Fruit fly (Drosophila melanogaster) whole organism, embryonic: Measurements from ENCODE around the gene CG15043.

Source experiments
- Awh ChIP-seq: fragments of 200-800 bp; sonication (Bioruptor generic); IDR thresholded peaks from 2 replicates; pipeline ENCODE4, ENCODE4 v1.3.6; 2022; ENCODE audit warnings: missing biosample characterization, missing genetic modification characterization
- Blimp-1 ChIP-seq: fragments of 200-800 bp; sonication (Bioruptor generic); optimal IDR thresholded peaks from 3 replicates; lab custom pipeline; 2018; ENCODE audit warnings: missing biosample characterization, missing genetic modification characterization, mild to moderate bottlenecking, moderate library complexity, missing genetic modification reagents
- C15 ChIP-seq: fragments of 200-800 bp; sonication (Bioruptor generic); IDR thresholded peaks from 3 replicates; pipeline ENCODE4 v1.3.6; 2022; ENCODE audit warnings: missing biosample characterization, missing genetic modification characterization
- CG10321 ChIP-seq: fragments of 200-800 bp; sonication (Bioruptor generic); IDR thresholded peaks from 2 replicates; pipeline ENCODE4 v1.3.6; 2022; ENCODE audit warnings: missing biosample characterization, missing genetic modification characterization
- CG10565 ChIP-seq: fragments of 200-800 bp; sonication (Bioruptor generic); optimal IDR thresholded peaks from 3 replicates; lab custom pipeline; 2016; ENCODE audit warnings: missing biosample characterization, mild to moderate bottlenecking, missing genetic modification characterization
- CG11247 ChIP-seq: fragments of 200-800 bp; sonication (Bioruptor generic); IDR thresholded peaks from 2 replicates; pipeline ENCODE4 v1.3.6; 2022; ENCODE audit warnings: missing biosample characterization, missing genetic modification characterization
- CG11696 ChIP-seq: fragments of 200-800 bp; sonication (Bioruptor generic); IDR thresholded peaks from 2 replicates; pipeline ENCODE4 v1.3.6; 2022; ENCODE audit warnings: missing biosample characterization, missing genetic modification characterization
- CG14050 ChIP-seq: fragments of 200-800 bp; sonication (Bioruptor generic); IDR thresholded peaks from 3 replicates; pipeline ENCODE4 v1.3.6; 2022; ENCODE audit warnings: missing biosample characterization, missing genetic modification characterization
- CG16815 ChIP-seq: fragments of 200-800 bp; sonication (Bioruptor generic); optimal IDR thresholded peaks from 3 replicates; lab custom pipeline; 2017; ENCODE audit warnings: missing biosample characterization, mild to moderate bottlenecking, missing genetic modification characterization
- CG17359 ChIP-seq: fragments of 200-800 bp; sonication (Bioruptor generic); optimal IDR thresholded peaks from 3 replicates; lab custom pipeline; 2018; ENCODE audit warnings: missing biosample characterization, mild to moderate bottlenecking, missing genetic modification characterization, moderate library complexity
- CG18011 ChIP-seq: fragments of 200-800 bp; sonication (Bioruptor generic); optimal IDR thresholded peaks from 2 replicates; lab custom pipeline; 2017; ENCODE audit warnings: missing biosample characterization, missing genetic modification characterization, mild to moderate bottlenecking, moderate library complexity, missing genotype
- CG1832 ChIP-seq: fragments of 200-800 bp; sonication (Bioruptor generic); optimal IDR thresholded peaks from 2 replicates; lab custom pipeline; 2017; ENCODE audit warnings: missing biosample characterization, mild to moderate bottlenecking, missing genetic modification characterization, inconsistent platforms
- CG2199 ChIP-seq: fragments of 200-800 bp; sonication (Bioruptor generic); IDR thresholded peaks from 3 replicates; pipeline ENCODE4 v1.3.6; 2022; ENCODE audit warnings: missing biosample characterization, missing genetic modification characterization
- CG2712 ChIP-seq: fragments of 200-800 bp; optimal IDR thresholded peaks from 3 replicates; lab custom pipeline; 2019; ENCODE audit warnings: missing biosample characterization, mild to moderate bottlenecking, missing genetic modification characterization, moderate library complexity
- CG2875 ChIP-seq: fragments of 200-800 bp; sonication (Bioruptor generic); optimal IDR thresholded peaks from 2 replicates; lab custom pipeline; 2017; ENCODE audit warnings: missing biosample characterization, mild to moderate bottlenecking, missing genetic modification characterization, missing genetic modification reagents
- CG30020 ChIP-seq: fragments of 200-800 bp; optimal IDR thresholded peaks from 2 replicates; lab custom pipeline; 2019; ENCODE audit warnings: missing biosample characterization, mild to moderate bottlenecking, missing genetic modification characterization, moderate library complexity
- CG32767 ChIP-seq: fragments of 200-800 bp; sonication (Bioruptor generic); IDR thresholded peaks from 2 replicates; pipeline ENCODE4 v1.3.6; 2022; ENCODE audit warnings: missing biosample characterization, missing genetic modification characterization
- CG34422 ChIP-seq: fragments of 200-800 bp; sonication (Bioruptor generic); IDR thresholded peaks from 3 replicates; pipeline ENCODE4 v1.3.6; 2022; ENCODE audit warnings: missing biosample characterization, missing genetic modification characterization
- CG4707 ChIP-seq: fragments of 200-800 bp; sonication (Bioruptor generic); optimal IDR thresholded peaks from 2 replicates; lab custom pipeline; 2018; ENCODE audit warnings: missing biosample characterization, mild to moderate bottlenecking, missing genetic modification characterization, moderate library complexity
- CG5180 ChIP-seq: fragments of 200-800 bp; sonication (Bioruptor generic); optimal IDR thresholded peaks from 3 replicates; lab custom pipeline; 2017; ENCODE audit warnings: missing biosample characterization, missing genetic modification characterization, mild to moderate bottlenecking, moderate library complexity, missing genetic modification reagents
- CG6854 ChIP-seq: fragments of 200-800 bp; sonication (Bioruptor generic); optimal IDR thresholded peaks from 3 replicates; lab custom pipeline; 2017; ENCODE audit warnings: missing biosample characterization, mild to moderate bottlenecking, missing genetic modification characterization
- CG7987 ChIP-seq: fragments of 200-800 bp; sonication (Bioruptor generic); optimal IDR thresholded peaks from 2 replicates; lab custom pipeline; 2018; ENCODE audit warnings: missing biosample characterization, mild to moderate bottlenecking, missing genetic modification characterization, moderate library complexity
- D19B ChIP-seq: fragments of 200-800 bp; sonication (Bioruptor generic); optimal IDR thresholded peaks from 2 replicates; lab custom pipeline; 2017; ENCODE audit warnings: missing biosample characterization, mild to moderate bottlenecking, missing genetic modification characterization
- Dip3 ChIP-seq: fragments of 200-800 bp; sonication (Bioruptor generic); optimal IDR thresholded peaks from 3 replicates; lab custom pipeline; 2016; ENCODE audit warnings: missing biosample characterization, missing genetic modification characterization
- Doc2 ChIP-seq: fragments of 200-800 bp; sonication (Bioruptor generic); IDR thresholded peaks from 2 replicates; pipeline ENCODE4 v1.3.6; 2022; ENCODE audit warnings: missing biosample characterization, missing genetic modification characterization
- Elba2 ChIP-seq: fragments of 200-800 bp; sonication (Bioruptor generic); optimal IDR thresholded peaks from 3 replicates; lab custom pipeline; 2016; ENCODE audit warnings: missing biosample characterization, missing genetic modification characterization
- Ets65A ChIP-seq: fragments of 200-800 bp; sonication (Bioruptor generic); peaks from one replicate; lab custom pipeline; 2016; ENCODE audit warnings: missing biosample characterization, missing genetic modification characterization
- HLH54F ChIP-seq: fragments of 200-800 bp; sonication (Bioruptor generic); optimal IDR thresholded peaks from 3 replicates; lab custom pipeline; 2016; ENCODE audit warnings: missing biosample characterization, missing genetic modification characterization
- HmgZ ChIP-seq: fragments of 200-800 bp; sonication (Bioruptor generic); optimal IDR thresholded peaks from 2 replicates; lab custom pipeline; 2018; ENCODE audit warnings: missing biosample characterization, mild to moderate bottlenecking, missing genetic modification characterization
- Meics ChIP-seq: fragments of 200-800 bp; sonication (Bioruptor generic); optimal IDR thresholded peaks from 2 replicates; lab custom pipeline; 2017; ENCODE audit warnings: missing biosample characterization, mild to moderate bottlenecking, missing genetic modification characterization
- NK7.1 ChIP-seq: fragments of 200-800 bp; sonication (Bioruptor generic); optimal IDR thresholded peaks from 3 replicates; lab custom pipeline; 2016; ENCODE audit warnings: missing biosample characterization, missing genetic modification characterization
- Usf ChIP-seq: fragments of 200-800 bp; sonication (Bioruptor generic); optimal IDR thresholded peaks from 2 replicates; lab custom pipeline; 2017; ENCODE audit warnings: missing genotype, missing biosample characterization, missing genetic modification characterization
- bowl ChIP-seq: fragments of 200-800 bp; sonication (Bioruptor generic); IDR thresholded peaks from 2 replicates; pipeline ENCODE4 v1.3.6; 2022; ENCODE audit warnings: missing biosample characterization, missing genetic modification characterization
- dimm ChIP-seq: fragments of 200-800 bp; sonication (Bioruptor generic); IDR thresholded peaks from 2 replicates; pipeline ENCODE4 v1.3.6; 2022; ENCODE audit warnings: missing biosample characterization, missing genetic modification characterization
- eyg ChIP-seq: fragments of 200-800 bp; sonication (Bioruptor generic); optimal IDR thresholded peaks from 3 replicates; lab custom pipeline; 2016; ENCODE audit warnings: missing biosample characterization, missing genetic modification characterization
- fd96Cb ChIP-seq: fragments of 200-800 bp; sonication (Bioruptor generic); optimal IDR thresholded peaks from 2 replicates; lab custom pipeline; 2018; ENCODE audit warnings: missing biosample characterization, mild to moderate bottlenecking, missing genetic modification characterization, moderate library complexity
- ftz-f1 ChIP-seq: fragments of 200-800 bp; sonication (Bioruptor generic); optimal IDR thresholded peaks from 2 replicates; lab custom pipeline; 2016; ENCODE audit warnings: missing biosample characterization, missing genetic modification characterization
- gcm2 ChIP-seq: fragments of 200-800 bp; sonication (Bioruptor generic); optimal IDR thresholded peaks from 2 replicates; lab custom pipeline; 2016; ENCODE audit warnings: missing biosample characterization, missing genetic modification characterization
- hb ChIP-seq: fragments of 200-800 bp; sonication (Bioruptor generic); IDR thresholded peaks from 3 replicates; pipeline ENCODE4 v1.3.6; 2022; ENCODE audit warnings: missing biosample characterization, missing genetic modification characterization; ENCODE audit not compliant: partially characterized antibody
- her ChIP-seq: fragments of 200-800 bp; sonication (Bioruptor generic); optimal IDR thresholded peaks from 2 replicates; lab custom pipeline; 2016; ENCODE audit warnings: missing biosample characterization, missing genetic modification characterization
- klu ChIP-seq: fragments of 200-800 bp; sonication (Bioruptor generic); IDR thresholded peaks from 2 replicates; pipeline ENCODE4 v1.3.6; 2022; ENCODE audit warnings: missing biosample characterization, missing genetic modification characterization
- lilli ChIP-seq: fragments of 200-800 bp; sonication (Bioruptor generic); optimal IDR thresholded peaks from 3 replicates; lab custom pipeline; 2016; ENCODE audit warnings: missing biosample characterization, missing genetic modification characterization
- luna ChIP-seq: fragments of 200-800 bp; sonication (Bioruptor generic); optimal IDR thresholded peaks from 2 replicates; lab custom pipeline; 2016; ENCODE audit warnings: missing biosample characterization, missing genetic modification characterization
- nom ChIP-seq: fragments of 200-800 bp; sonication (Bioruptor generic); optimal IDR thresholded peaks from 2 replicates; lab custom pipeline; 2017; ENCODE audit warnings: missing biosample characterization, missing genetic modification characterization, mild to moderate bottlenecking, moderate library complexity, missing genetic modification reagents
- ranshi ChIP-seq: fragments of 200-800 bp; sonication (Bioruptor generic); IDR thresholded peaks from 2 replicates; pipeline ENCODE4 v1.3.6; 2022; ENCODE audit warnings: missing biosample characterization, missing genetic modification characterization
- sima ChIP-seq: fragments of 200-800 bp; sonication (Bioruptor generic); optimal IDR thresholded peaks from 2 replicates; lab custom pipeline; 2016; ENCODE audit warnings: missing biosample characterization, missing genetic modification characterization
- slbo ChIP-seq: fragments of 200-800 bp; sonication (Bioruptor generic); IDR thresholded peaks from 2 replicates; pipeline ENCODE4 v1.3.6; 2022; ENCODE audit warnings: missing biosample characterization, missing genetic modification characterization
- sr ChIP-seq: fragments of 200-800 bp; sonication (Bioruptor generic); IDR thresholded peaks from 3 replicates; pipeline ENCODE4 v1.3.6; 2022; ENCODE audit warnings: missing biosample characterization, missing genetic modification characterization
- ssp ChIP-seq: fragments of 200-800 bp; sonication (Bioruptor generic); IDR thresholded peaks from 2 replicates; pipeline ENCODE4 v1.3.6; 2022; ENCODE audit warnings: missing biosample characterization, missing genetic modification characterization
- tap ChIP-seq: fragments of 200-800 bp; optimal IDR thresholded peaks from 3 replicates; lab custom pipeline; 2019; ENCODE audit warnings: missing biosample characterization, mild to moderate bottlenecking, missing genetic modification characterization, moderate library complexity
- usp ChIP-seq: fragments of >200 bp; optimal IDR thresholded peaks from 2 replicates; lab custom pipeline; 2017; ENCODE audit warnings: missing biosample characterization, missing genetic modification characterization
- yki ChIP-seq: fragments of >200 bp; optimal IDR thresholded peaks from 3 replicates; lab custom pipeline; 2018

The CG15043 gene

DNA sequence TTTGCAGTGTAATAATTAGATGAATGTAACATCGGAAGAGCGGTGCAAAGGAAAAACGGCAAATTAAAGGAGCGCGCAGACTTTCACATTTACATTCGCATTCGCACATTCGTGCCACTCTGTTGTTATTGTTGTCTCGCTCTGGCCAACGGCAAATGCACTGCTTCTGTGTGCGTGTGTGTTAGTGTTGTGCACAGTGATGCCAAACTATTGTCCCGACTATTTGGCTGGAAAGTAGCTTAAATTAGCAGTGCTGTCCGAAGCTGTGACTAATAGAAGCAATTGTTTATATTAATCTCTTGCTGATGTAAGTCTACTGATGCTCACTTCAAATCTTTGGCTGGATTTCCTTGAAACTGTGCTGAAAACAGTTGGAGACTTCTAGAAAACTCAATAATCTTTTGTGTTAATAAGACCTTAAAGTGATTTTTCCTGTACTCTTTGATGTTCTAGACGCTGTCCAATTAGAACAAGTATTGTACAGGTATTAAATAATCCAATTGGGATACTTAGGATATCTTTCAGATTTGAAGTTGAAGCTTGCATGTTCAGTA lies 22.1 kb upstream of the CG15043 start (continued):
- peak; percentile 45; the same call in 1 of the 2 replicates for TF ChIP-seq slbo
- no peak for TF ChIP-seq CG6854 (GFP tag; lab: Kevin White, UChicago)
- no peak for TF ChIP-seq CG16815 (GFP tag; lab: Kevin White, UChicago)
- TF ChIP-seq Usf (GFP tag; lab: Kevin White, UChicago) = no peak
- no peak for TF ChIP-seq Doc2 (GFP tag; lab: Robert Waterston, UW)
- peak; percentile 31 for TF ChIP-seq CG2712 (tag; lab: Kevin White, UChicago)
- TF ChIP-seq sr = no peak
- TF ChIP-seq Ets65A (GFP tag; lab: Kevin White, UChicago) = peak; percentile 58
- no peak for TF ChIP-seq D19B
- peak; percentile 91 for TF ChIP-seq CG10321 (GFP tag; lab: Robert Waterston, UW)
- TF ChIP-seq yki (lab: Kevin White, UChicago) = no peak
- no peak for TF ChIP-seq CG30020 (tag; lab: Kevin White, UChicago)
- TF ChIP-seq sima (GFP tag; lab: Kevin White, UChicago) = no peak
- no peak for TF ChIP-seq lilli
- TF ChIP-seq CG2875 (GFP tag; lab: Kevin White, UChicago) = no peak
- no peak for TF ChIP-seq eyg (GFP tag; lab: Kevin White, UChicago)
- no peak for TF ChIP-seq ranshi (GFP tag; lab: Robert Waterston, UW)
- no peak for TF ChIP-seq usp (GFP tag; lab: Kevin White, UChicago)
- no peak for TF ChIP-seq NK7.1 (GFP tag; lab: Kevin White, UChicago)
- TF ChIP-seq CG17359 (tag; lab: Kevin White, UChicago) = no peak
- TF ChIP-seq nom (GFP tag; lab: Kevin White, UChicago) = no peak
- no peak for TF ChIP-seq C15
- TF ChIP-seq ftz-f1 (GFP tag; lab: Kevin White, UChicago) = no peak
- no peak for TF ChIP-seq Meics (GFP tag; lab: Kevin White, UChicago)
- TF ChIP-seq CG7987 (GFP tag; lab: Kevin White, UChicago) = no peak
- TF ChIP-seq tap (tag; lab: Kevin White, UChicago) = no peak
- peak; percentile 19 for TF ChIP-seq Elba2 (GFP tag; lab: Kevin White, UChicago)
- TF ChIP-seq CG2199 (GFP tag; lab: Robert Waterston, UW) = 0 out of 3 replicates have a peak, but pooled peaks have one; percentile 39
- no peak for TF ChIP-seq bowl (GFP tag; lab: Robert Waterston, UW)
- TF ChIP-seq her = no peak
- TF ChIP-seq luna = no peak
- no peak for TF ChIP-seq Awh (GFP tag; lab: Robert Waterston, UW)
- TF ChIP-seq CG11247 (GFP tag; lab: Robert Waterston, UW) = no peak
- no peak for TF ChIP-seq klu (GFP tag; lab: Robert Waterston, UW)
- no peak for TF ChIP-seq CG4707
- no peak for TF ChIP-seq Dip3
- TF ChIP-seq ssp (GFP tag; lab: Robert Waterston, UW) = no peak
- no peak for TF ChIP-seq CG11696
- TF ChIP-seq Blimp-1 (GFP tag; lab: Kevin White, UChicago) = no peak
- no peak for TF ChIP-seq CG10565 (GFP tag; lab: Kevin White, UChicago)
- no peak for TF ChIP-seq dimm
- no peak for TF ChIP-seq CG18011 (GFP tag; lab: Kevin White, UChicago)
- TF ChIP-seq hb (GFP tag; lab: Robert Waterston, UW) = no peak
- TF ChIP-seq fd96Cb = no peak
- TF ChIP-seq gcm2 (GFP tag; lab: Kevin White, UChicago) = no peak
- no peak for TF ChIP-seq CG14050 (GFP tag; lab: Robert Waterston, UW)
- no peak for TF ChIP-seq CG5180
- TF ChIP-seq HLH54F (GFP tag; lab: Kevin White, UChicago) = peak; percentile 23
- TF ChIP-seq CG32767 = no peak
- peak; percentile 39 for TF ChIP-seq CG1832 (GFP tag; lab: Kevin White, UChicago)
- no peak for TF ChIP-seq HmgZ (tag; lab: Kevin White, UChicago)
- 0 out of 3 replicates have a peak, but pooled peaks have one; percentile 6 for TF ChIP-seq CG34422 (GFP tag; lab: Robert Waterston, UW)
